Fruit fly (Drosophila melanogaster) Kc167 (cell line): Measurements from ENCODE around the gene Sidpn.

ENCODE experiments used
- Myc ChIP-seq: fragments of >200 bp; optimal IDR thresholded peaks from 2 replicates; lab custom pipeline; 2017; ENCODE audit warnings: missing external identifiers
- Sin3A ChIP-seq: fragments of >200 bp; optimal IDR thresholded peaks from 2 replicates; lab custom pipeline; 2018; ENCODE audit warnings: missing external identifiers
- h ChIP-seq: fragments of >200 bp; optimal IDR thresholded peaks from 3 replicates; lab custom pipeline; 2018; ENCODE audit warnings: missing external identifiers
- insv ChIP-seq: fragments of >200 bp; optimal IDR thresholded peaks from 3 replicates; lab custom pipeline; 2018; ENCODE audit warnings: missing external identifiers
- psq ChIP-seq: fragments of >200 bp; optimal IDR thresholded peaks from 2 replicates; lab custom pipeline; 2017; ENCODE audit warnings: missing external identifiers
- ttk ChIP-seq: sonication (Bioruptor generic); optimal IDR thresholded peaks from 2 replicates; lab custom pipeline; 2017; ENCODE audit warnings: missing external identifiers

The Sidpn gene

dm6 chr2L:19079742-19080141 lies 52.2 kb downstream of the Sidpn start:
- TF ChIP-seq Sin3A (lab: Kevin White, UChicago) = no peak
- TF ChIP-seq insv = no peak
- TF ChIP-seq Myc = no peak
- TF ChIP-seq ttk (lab: Kevin White, UChicago) = no peak
- no peak for TF ChIP-seq h (lab: Kevin White, UChicago)
- no peak for TF ChIP-seq psq (lab: Kevin White, UChicago)
